Worm (Caenorhabditis elegans): ENCODE measurements around the gene str-149.

DNA sequence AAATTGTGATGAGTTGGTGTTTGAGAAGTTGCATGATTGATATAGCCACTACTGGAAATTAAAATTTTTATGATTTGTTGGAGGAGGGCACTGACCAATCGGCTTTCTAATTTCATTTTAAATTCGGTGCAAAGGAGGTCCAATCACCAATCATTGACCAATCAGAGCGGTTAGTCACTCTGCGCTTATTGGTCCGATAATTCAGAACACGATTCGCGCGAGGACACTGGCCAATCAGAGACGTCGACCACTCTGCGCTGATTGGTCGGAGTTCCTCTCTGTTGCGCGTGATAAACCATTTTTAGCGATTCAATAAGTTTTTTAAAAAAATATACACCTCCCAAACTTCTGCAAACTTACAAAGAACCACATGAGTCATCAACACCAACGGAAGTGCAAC lies 26.6 kb downstream of the str-149 start:
- no peak for TF ChIP-seq him-1 (tag; optimal IDR thresholded peaks at IDR 0.05)
- TF ChIP-seq dao-5 (tag; optimal IDR thresholded peaks at IDR 0.05), result no peak
- no peak for TF ChIP-seq W03F9.2 (tag; optimal IDR thresholded peaks at IDR 0.05)
